Comparison of ENCODE assay signal across 1 worm cellular context in the genomic region with DNA sequence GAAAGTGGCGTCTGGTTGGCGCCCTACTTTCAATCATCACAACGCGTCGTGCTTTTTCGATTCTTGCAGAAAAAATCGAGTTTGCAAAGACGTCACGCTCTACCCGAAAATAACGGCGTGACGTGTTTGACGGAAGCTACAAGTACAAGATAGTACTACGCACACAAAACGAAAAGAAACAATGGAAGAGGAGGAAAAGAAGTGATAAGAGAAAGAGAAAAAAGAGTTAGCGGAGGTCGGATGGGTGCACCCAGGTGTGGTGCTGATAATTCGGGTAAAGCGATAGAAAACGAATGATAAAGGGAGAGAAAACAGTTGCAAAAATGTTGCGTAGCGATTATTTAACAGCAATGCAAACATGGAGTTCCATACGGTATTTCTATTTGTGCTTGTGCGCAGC.
A peak's percentile ranks its signal among the peaks of the same experiment; 100 is the strongest.
TF ChIP-seq lines count a peak whose summit lies in the region.

No protein-coding gene starts in this region.

TF ChIP-seq in whole organism, L1 larva, 84 proteins besides CTCF, POLR2A, EP300 and RAD21 (continued from another document):
- TF ChIP-seq ceh-90 (tag; optimal IDR thresholded peaks at IDR 0.05; lab: Kevin White, UChicago), result no peak
- TF ChIP-seq C04F5.9 (tag; optimal IDR thresholded peaks at IDR 0.05; lab: Kevin White, UChicago), result no peak
- TF ChIP-seq aha-1 (tag; optimal IDR thresholded peaks at IDR 0.05; lab: Kevin White, UChicago), result no peak
- TF ChIP-seq irx-1 (tag; optimal IDR thresholded peaks at IDR 0.05; lab: Kevin White, UChicago), result no peak
- no peak for TF ChIP-seq lin-39 (tag; optimal IDR thresholded peaks at IDR 0.05; lab: Kevin White, UChicago)
- peak; percentile 96 for TF ChIP-seq elt-2 (tag; optimal IDR thresholded peaks at IDR 0.05; lab: Kevin White, UChicago)
